Worm (Caenorhabditis elegans) whole organism, L2 larva: Measurements from ENCODE around the gene htrl-1.

Experiments used
- C34F6.9 ChIP-seq: fragments of 150-350 bp; optimal IDR thresholded peaks from 2 replicates; lab custom pipeline; 2014; ENCODE audit warnings: missing biosample characterization, missing genetic modification characterization
- F13H6.1 ChIP-seq: sonication (generic microtip); optimal IDR thresholded peaks from 2 replicates; lab custom pipeline; 2016; ENCODE audit warnings: missing genetic modification characterization, missing compliant biosample characterization
- R02D3.7 ChIP-seq: fragments of 150-350 bp; optimal IDR thresholded peaks from 2 replicates; lab custom pipeline; 2014; ENCODE audit warnings: missing biosample characterization, missing genetic modification characterization
- Y55F3AM.14 ChIP-seq: fragments of 200-800 bp; sonication (Bioruptor generic); optimal IDR thresholded peaks from 2 replicates; lab custom pipeline; 2018; ENCODE audit warnings: mild to moderate bottlenecking, missing genetic modification characterization, missing compliant biosample characterization
- ZK546.5 ChIP-seq: sonication (generic microtip); optimal IDR thresholded peaks from 2 replicates; lab custom pipeline; 2017; ENCODE audit warnings: missing biosample characterization, missing genetic modification characterization
- alr-1 ChIP-seq: fragments of 150-350 bp; optimal IDR thresholded peaks from 2 replicates; lab custom pipeline; 2014; ENCODE audit warnings: missing biosample characterization, missing genetic modification characterization
- aly-2 ChIP-seq: fragments of 150-350 bp; optimal IDR thresholded peaks from 2 replicates; lab custom pipeline; 2014; ENCODE audit warnings: missing biosample characterization, missing genetic modification characterization
- ama-1 ChIP-seq: fragments of 150-350 bp; optimal IDR thresholded peaks from 2 replicates; lab custom pipeline; 2018; ENCODE audit warnings: inconsistent platforms
- blmp-1 ChIP-seq: sonication (generic microtip); optimal IDR thresholded peaks from 2 replicates; lab custom pipeline; 2017; ENCODE audit warnings: missing genetic modification characterization, mild to moderate bottlenecking, missing compliant biosample characterization, antibody characterized with exemption, moderate library complexity; ENCODE audit not compliant: insufficient read depth
- ceh-82 ChIP-seq: fragments of 150-350 bp; optimal IDR thresholded peaks from 2 replicates; lab custom pipeline; 2014; ENCODE audit warnings: missing biosample characterization, missing genetic modification characterization
- crh-2 ChIP-seq: sonication (generic microtip); optimal IDR thresholded peaks from 2 replicates; lab custom pipeline; 2017; ENCODE audit warnings: missing biosample characterization, missing genetic modification characterization
- egl-27 ChIP-seq: sonication (generic microtip); optimal IDR thresholded peaks from 3 replicates; lab custom pipeline; 2017; ENCODE audit warnings: missing biosample characterization, missing genetic modification reagents, missing genetic modification characterization
- elt-1 ChIP-seq: fragments of 150-350 bp; optimal IDR thresholded peaks from 2 replicates; lab custom pipeline; 2014; ENCODE audit warnings: missing biosample characterization, missing genetic modification characterization
- fos-1 ChIP-seq: fragments of 150-350 bp; optimal IDR thresholded peaks from 2 replicates; lab custom pipeline; 2014; ENCODE audit warnings: missing biosample characterization, missing genetic modification characterization
- gmeb-1 ChIP-seq: fragments of 150-350 bp; optimal IDR thresholded peaks from 2 replicates; lab custom pipeline; 2014; ENCODE audit warnings: missing biosample characterization, missing genetic modification characterization
- lin-13 ChIP-seq: fragments of 150-350 bp; optimal IDR thresholded peaks from 2 replicates; lab custom pipeline; 2014; ENCODE audit warnings: missing biosample characterization, missing genetic modification reagents, missing genetic modification characterization
- lin-39 ChIP-seq: fragments of 150-350 bp; optimal IDR thresholded peaks from 2 replicates; lab custom pipeline; 2014; ENCODE audit warnings: missing biosample characterization, missing genetic modification reagents, missing genetic modification characterization
- lsy-2 ChIP-seq, 2 experiments: fragments of 150-350 bp in 1 of 2; sonication (generic microtip) in 1 of 2; optimal IDR thresholded peaks; 2 replicates each; lab custom pipeline; 2014 to 2017; ENCODE audit warnings: missing biosample characterization in 2 of 2, missing genetic modification characterization in 2 of 2
- mab-5 ChIP-seq: fragments of 150-350 bp; optimal IDR thresholded peaks from 2 replicates; lab custom pipeline; 2014; ENCODE audit warnings: missing biosample characterization, missing genetic modification characterization
- mdl-1 ChIP-seq, 2 experiments: fragments of 150-350 bp in 1 of 2; sonication (generic microtip) in 1 of 2; optimal IDR thresholded peaks; 2 replicates each; lab custom pipeline; 2017; ENCODE audit warnings: missing biosample characterization in 2 of 2, missing genetic modification characterization in 2 of 2
- nhr-10 ChIP-seq: sonication (generic microtip); optimal IDR thresholded peaks from 2 replicates; lab custom pipeline; 2017; ENCODE audit warnings: missing biosample characterization, missing genetic modification characterization
- nhr-11 ChIP-seq: fragments of 150-350 bp; optimal IDR thresholded peaks from 2 replicates; lab custom pipeline; 2014; ENCODE audit warnings: missing biosample characterization, missing genetic modification characterization
- nhr-237 ChIP-seq: fragments of 150-350 bp; optimal IDR thresholded peaks from 2 replicates; lab custom pipeline; 2014; ENCODE audit warnings: missing biosample characterization, missing genetic modification characterization
- nhr-25 ChIP-seq: fragments of 150-350 bp; sonication (generic microtip); optimal IDR thresholded peaks from 3 replicates; lab custom pipeline; 2014; ENCODE audit warnings: missing biosample characterization, missing genetic modification characterization
- nhr-77 ChIP-seq: fragments of 150-350 bp; optimal IDR thresholded peaks from 2 replicates; lab custom pipeline; 2014; ENCODE audit warnings: missing biosample characterization, missing genetic modification characterization
- peb-1 ChIP-seq: fragments of 150-350 bp; optimal IDR thresholded peaks from 2 replicates; lab custom pipeline; 2014; ENCODE audit warnings: missing biosample characterization, missing genetic modification characterization
- sem-4 ChIP-seq: fragments of 150-350 bp; optimal IDR thresholded peaks from 2 replicates; lab custom pipeline; 2014; ENCODE audit warnings: missing biosample characterization, missing genetic modification reagents, missing genetic modification characterization
- sma-3 ChIP-seq: sonication (generic microtip); optimal IDR thresholded peaks from 2 replicates; lab custom pipeline; 2016; ENCODE audit warnings: missing genetic modification reagents, missing genetic modification characterization, missing compliant biosample characterization
- sma-9 ChIP-seq, 2 experiments: fragments of 150-350 bp in 1 of 2; sonication (generic microtip) in 1 of 2; optimal IDR thresholded peaks; 2 replicates each; lab custom pipeline; 2014 to 2016; ENCODE audit warnings: missing genetic modification characterization in 2 of 2, mild to moderate bottlenecking in 1 of 2, missing biosample characterization in 1 of 2, missing compliant biosample characterization in 1 of 2, missing genetic modification reagents in 1 of 2, moderate library complexity in 1 of 2
- snpc-4 ChIP-seq: fragments of 150-350 bp; optimal IDR thresholded peaks from 2 replicates; lab custom pipeline; 2014; ENCODE audit warnings: missing biosample characterization, missing genetic modification characterization
- unc-39 ChIP-seq: fragments of 150-350 bp; optimal IDR thresholded peaks from 2 replicates; lab custom pipeline; 2014; ENCODE audit warnings: missing biosample characterization, missing genetic modification characterization
- unc-55 ChIP-seq: fragments of 150-350 bp; sonication (generic microtip); optimal IDR thresholded peaks from 3 replicates; lab custom pipeline; 2014; ENCODE audit warnings: missing biosample characterization, missing genetic modification reagents, missing genetic modification characterization
- zag-1 ChIP-seq: fragments of 150-350 bp; optimal IDR thresholded peaks from 2 replicates; lab custom pipeline; 2014; ENCODE audit warnings: missing biosample characterization, missing genetic modification characterization
- ztf-1 ChIP-seq: fragments of 200-800 bp; sonication (Bioruptor generic); conservative IDR thresholded peaks from 2 replicates; pipeline ENCODE4 v1.3.6; 2022; ENCODE audit warnings: missing genetic modification characterization, missing compliant biosample characterization
- ztf-11 ChIP-seq: sonication (generic microtip); optimal IDR thresholded peaks from 2 replicates; lab custom pipeline; 2017; ENCODE audit warnings: missing biosample characterization, missing genetic modification characterization
- ztf-4 ChIP-seq: fragments of 150-350 bp; optimal IDR thresholded peaks from 2 replicates; lab custom pipeline; 2014; ENCODE audit warnings: missing biosample characterization, missing genetic modification characterization

Gene htrl-1

DNA sequence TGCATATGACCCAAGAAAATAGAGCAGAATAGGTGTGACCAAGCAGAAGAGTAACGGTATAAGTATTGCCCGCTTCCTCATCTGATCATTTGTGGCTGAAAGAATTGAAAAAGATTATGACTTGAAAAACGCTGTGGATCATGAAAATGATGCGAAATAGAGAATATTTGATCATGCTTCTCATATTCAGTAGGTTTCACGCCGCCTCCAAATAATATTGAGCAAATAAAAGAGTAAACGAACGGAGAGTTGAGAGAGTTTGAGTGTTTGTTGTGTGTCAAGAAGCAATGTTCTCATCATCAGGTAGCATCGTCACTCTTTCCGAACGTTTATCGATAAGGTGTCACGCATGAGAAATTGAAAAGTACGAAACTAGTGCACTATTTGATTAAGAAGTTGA is at the start of gene htrl-1:
Gene htrl-1 (minus strand): TSS at position 101 of the 400 bp plus-strand sequence.
- TF ChIP-seq nhr-10 (tag; lab: Kevin White, UChicago) (no peak), mab-5 (tag; lab: Kevin White, UChicago) (no peak), F13H6.1 (tag; lab: Kevin White, UChicago) (no peak), nhr-25 (tag; lab: Kevin White, UChicago) (no peak), lin-39 (tag; lab: Kevin White, UChicago) (no peak), ztf-4 (tag; lab: Kevin White, UChicago) (no peak), nhr-11 (no peak), crh-2 (tag; lab: Kevin White, UChicago) (no peak)

DNA sequence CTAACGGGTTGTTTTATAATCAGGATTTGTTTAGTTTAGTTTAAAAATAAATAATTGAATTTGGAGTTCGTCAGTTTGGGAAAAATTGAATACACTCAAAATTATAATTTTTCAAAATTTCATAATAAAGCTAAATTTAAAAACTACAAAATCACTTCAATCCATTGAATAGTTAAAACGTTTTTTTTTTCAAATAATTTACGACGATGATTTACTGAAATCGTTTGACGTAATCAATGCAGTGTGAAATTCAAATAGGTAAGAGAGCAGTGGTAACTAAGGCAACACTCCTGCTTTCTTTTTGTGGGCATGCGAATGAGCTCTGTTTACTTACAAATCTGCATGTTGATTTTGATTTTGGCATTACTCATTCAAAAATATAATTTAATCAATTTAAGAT is 49.0 kb upstream of the htrl-1 start, which contains the start of gene F38B7.10:
Gene F38B7.10 (plus strand): TSS at position 301 of the 400 bp plus-strand sequence.
- TF ChIP-seq R02D3.7 (tag; lab: Kevin White, UChicago) = no peak
- TF ChIP-seq peb-1 (tag; lab: Kevin White, UChicago) = no peak
- TF ChIP-seq alr-1 (tag; lab: Kevin White, UChicago) = no peak
- no peak for TF ChIP-seq lin-39 (tag; lab: Kevin White, UChicago)
- TF ChIP-seq C34F6.9 (tag; lab: Kevin White, UChicago) = no peak
- no peak for TF ChIP-seq ama-1 (lab: Kevin White, UChicago)
- no peak for TF ChIP-seq sma-9 (GFP tag; optimal IDR thresholded peaks at IDR 0.05; lab: Kevin White, UChicago)
- TF ChIP-seq sma-9 (tag; optimal IDR thresholded peaks at IDR 0.05; lab: Kevin White, UChicago) = no peak
- no peak for TF ChIP-seq unc-39 (tag; lab: Kevin White, UChicago)
- TF ChIP-seq ZK546.5 = no peak
- TF ChIP-seq gmeb-1 = no peak
- no peak for TF ChIP-seq ztf-11 (tag; lab: Kevin White, UChicago)
- no peak for TF ChIP-seq ceh-82
- TF ChIP-seq egl-27 (tag; lab: Kevin White, UChicago) = no peak

ce11 chrV:11543564-11543963 is 47.4 kb upstream of the htrl-1 start, which contains the start of gene F38B7.2:
F38B7.2 (plus strand) TSS chrV:11543963.
- TF ChIP-seq lsy-2 (tag; optimal IDR thresholded peaks at IDR 0.05; lab: Kevin White, UChicago) = no peak
- peak; percentile 32 for TF ChIP-seq crh-2 (tag; lab: Kevin White, UChicago)
- TF ChIP-seq nhr-25 (tag; lab: Kevin White, UChicago) = peak; percentile 86
- peak; percentile 54 for TF ChIP-seq sma-3
- no peak for TF ChIP-seq aly-2 (tag; lab: Kevin White, UChicago)
- TF ChIP-seq sma-9 (GFP tag; optimal IDR thresholded peaks at IDR 0.05; lab: Kevin White, UChicago) = peak; percentile 54
- no peak for TF ChIP-seq sma-9 (tag; optimal IDR thresholded peaks at IDR 0.05; lab: Kevin White, UChicago)
- TF ChIP-seq blmp-1 = peak; percentile 65
- peak; percentile 23 for TF ChIP-seq fos-1 (tag; lab: Kevin White, UChicago)

DNA sequence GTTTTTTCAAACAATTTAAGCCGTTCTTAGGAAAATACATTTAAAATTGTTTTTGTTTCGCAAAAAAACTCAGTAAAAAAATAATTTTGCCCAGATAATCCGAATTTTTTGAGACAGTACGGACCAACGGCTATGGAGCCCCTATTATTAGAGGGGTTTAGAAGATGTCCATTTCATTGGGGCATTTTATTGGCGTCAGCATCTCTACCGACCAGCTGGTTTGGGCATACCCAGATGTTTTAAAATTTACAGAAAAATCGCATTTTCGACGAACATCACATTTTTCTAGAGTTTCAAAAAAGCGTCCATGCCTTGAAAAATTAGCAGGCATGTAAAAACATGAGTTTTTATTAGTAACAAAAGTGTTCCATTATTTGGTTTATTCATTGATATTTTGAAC is 45.1 kb upstream of the htrl-1 start:
- no peak for TF ChIP-seq nhr-77 (tag; lab: Kevin White, UChicago)
- TF ChIP-seq sem-4 (tag; lab: Kevin White, UChicago) = no peak
- TF ChIP-seq peb-1 (tag; lab: Kevin White, UChicago) = no peak
- TF ChIP-seq Y55F3AM.14 (GFP tag; lab: Kevin White, UChicago) = no peak
- TF ChIP-seq nhr-237 (tag; lab: Kevin White, UChicago) = no peak
- TF ChIP-seq R02D3.7 (tag; lab: Kevin White, UChicago) = no peak
- TF ChIP-seq nhr-11 = no peak
- TF ChIP-seq gmeb-1 = no peak
- no peak for TF ChIP-seq F13H6.1 (tag; lab: Kevin White, UChicago)
- no peak for TF ChIP-seq nhr-10 (tag; lab: Kevin White, UChicago)
- TF ChIP-seq ztf-11 (tag; lab: Kevin White, UChicago) = no peak

ce11 chrV:11539502-11539901 is 43.3 kb upstream of the htrl-1 start:
- no peak for TF ChIP-seq snpc-4 (tag; lab: Kevin White, UChicago)
- TF ChIP-seq egl-27 (tag; lab: Kevin White, UChicago) = no peak
- TF ChIP-seq ztf-4 (tag; lab: Kevin White, UChicago) = no peak
- no peak for TF ChIP-seq nhr-25 (tag; lab: Kevin White, UChicago)
- no peak for TF ChIP-seq elt-1 (tag; lab: Kevin White, UChicago)
- no peak for TF ChIP-seq sma-3
- TF ChIP-seq nhr-11 = no peak
- TF ChIP-seq zag-1 = no peak
- no peak for TF ChIP-seq mdl-1 (tag; optimal IDR thresholded peaks at IDR 0.05; lab: Kevin White, UChicago)
- TF ChIP-seq blmp-1 = no peak
- no peak for TF ChIP-seq crh-2 (tag; lab: Kevin White, UChicago)
- no peak for TF ChIP-seq nhr-77 (tag; lab: Kevin White, UChicago)
- TF ChIP-seq ztf-1 (GFP tag; lab: Robert Waterston, UW) = no peak
- TF ChIP-seq sem-4 (tag; lab: Kevin White, UChicago) = no peak
- TF ChIP-seq lin-13 (GFP tag; lab: Kevin White, UChicago) = no peak
- no peak for TF ChIP-seq F13H6.1 (tag; lab: Kevin White, UChicago)
- no peak for TF ChIP-seq unc-55 (GFP tag; lab: Kevin White, UChicago)
- TF ChIP-seq sma-9 (GFP tag; optimal IDR thresholded peaks at IDR 0.05; lab: Kevin White, UChicago) = no peak
- no peak for TF ChIP-seq sma-9 (tag; optimal IDR thresholded peaks at IDR 0.05; lab: Kevin White, UChicago)
- TF ChIP-seq ama-1 (lab: Kevin White, UChicago) = no peak
